Worm (Caenorhabditis elegans) whole organism, midembryonic: ENCODE results near the gene F47G3.3.

Experiments
- T22C8.4 ChIP-seq: fragments of 200-800 bp; sonication (Bioruptor generic); IDR thresholded peaks from 2 replicates; pipeline ENCODE4 v1.3.6; 2022; ENCODE audit warnings: missing genetic modification characterization, missing compliant biosample characterization
- cog-1 ChIP-seq: sonication (generic microtip); optimal IDR thresholded peaks from 2 replicates; lab custom pipeline; 2016; ENCODE audit warnings: missing genetic modification characterization, missing compliant biosample characterization
- flt-1 ChIP-seq: fragments of 200-800 bp; sonication (Bioruptor generic); IDR thresholded peaks from 2 replicates; pipeline ENCODE4 v1.3.6; 2022; ENCODE audit warnings: missing genetic modification characterization, missing compliant biosample characterization
- med-1 ChIP-seq: sonication (generic microtip); optimal IDR thresholded peaks from 2 replicates; lab custom pipeline; 2017; ENCODE audit warnings: missing genetic modification characterization, mild to moderate bottlenecking, missing compliant biosample characterization, antibody characterized with exemption, missing genetic modification reagents; ENCODE audit not compliant: insufficient read depth
- ref-1 ChIP-seq: fragments of 200-800 bp; sonication (Bioruptor generic); conservative IDR thresholded peaks from 2 replicates; pipeline ENCODE4 v1.3.6; 2022; ENCODE audit warnings: missing genetic modification reagents, missing genetic modification characterization, missing compliant biosample characterization
- tab-1 ChIP-seq: fragments of 200-800 bp; sonication (Bioruptor generic); IDR thresholded peaks from 2 replicates; pipeline ENCODE4 v1.3.6; 2022; ENCODE audit warnings: missing genetic modification characterization, missing compliant biosample characterization
- ztf-23 ChIP-seq: fragments of 200-800 bp; sonication (Bioruptor generic); IDR thresholded peaks from 2 replicates; pipeline ENCODE4 v1.3.6; 2022; ENCODE audit warnings: missing genetic modification reagents, missing genetic modification characterization, missing compliant biosample characterization
- ztf-29 ChIP-seq: fragments of 200-800 bp; sonication (Bioruptor generic); IDR thresholded peaks from 2 replicates; pipeline ENCODE4 v1.3.6; 2022; ENCODE audit warnings: missing genetic modification reagents, missing genetic modification characterization, missing compliant biosample characterization

- no peak for TF ChIP-seq flt-1 (GFP tag; lab: Robert Waterston, UW)
- no peak for TF ChIP-seq med-1 (GFP tag; lab: Kevin White, UChicago)
- TF ChIP-seq T22C8.4 (GFP tag; lab: Robert Waterston, UW) = no peak
- no peak for TF ChIP-seq ztf-23 (GFP tag; lab: Robert Waterston, UW)
- TF ChIP-seq cog-1 (tag; lab: Kevin White, UChicago) = no peak
- TF ChIP-seq ref-1 (GFP tag; lab: Robert Waterston, UW) = no peak
- TF ChIP-seq ztf-29 (GFP tag; lab: Robert Waterston, UW) = no peak
- TF ChIP-seq tab-1 (GFP tag; lab: Robert Waterston, UW) = no peak
Measured at ce11 chrX:2409243-2409741, 33.5 kb downstream of the F47G3.3 start, which contains the start of the genes C43H6.12 and trpp-12.
